Fruit fly (Drosophila melanogaster) whole organism, embryonic: ENCODE results near the gene Ir25a.

Experiments
- CG10565 ChIP-seq: fragments of 200-800 bp; sonication (Bioruptor generic); optimal IDR thresholded peaks from 3 replicates; lab custom pipeline; 2016; ENCODE audit warnings: missing biosample characterization, mild to moderate bottlenecking, missing genetic modification characterization
- CG10959 ChIP-seq: fragments of 200-800 bp; sonication (Bioruptor generic); IDR thresholded peaks from 2 replicates; pipeline ENCODE4 v1.3.6; 2022; ENCODE audit warnings: missing biosample characterization, missing genetic modification characterization
- CG11504 ChIP-seq: fragments of 200-800 bp; sonication (Bioruptor generic); optimal IDR thresholded peaks from 3 replicates; lab custom pipeline; 2019; ENCODE audit warnings: missing biosample characterization, mild to moderate bottlenecking, missing genetic modification characterization, moderate library complexity
- CG13894 ChIP-seq: fragments of 200-800 bp; sonication (Bioruptor generic); optimal IDR thresholded peaks from 3 replicates; lab custom pipeline; 2018; ENCODE audit warnings: missing biosample characterization, mild to moderate bottlenecking, missing genetic modification characterization, moderate library complexity
- CG1602 ChIP-seq: fragments of 200-800 bp; sonication (Bioruptor generic); optimal IDR thresholded peaks from 3 replicates; lab custom pipeline; 2016; ENCODE audit warnings: missing biosample characterization, missing genetic modification characterization
- CG16813 ChIP-seq: fragments of 200-800 bp; sonication (Bioruptor generic); IDR thresholded peaks from 3 replicates; pipeline ENCODE4 v1.3.6; 2022; ENCODE audit warnings: missing biosample characterization, missing genetic modification characterization; ENCODE audit not compliant: partially characterized antibody
- CG16863 ChIP-seq: fragments of 200-800 bp; sonication (Bioruptor generic); optimal IDR thresholded peaks from 3 replicates; lab custom pipeline; 2016; ENCODE audit warnings: missing biosample characterization, missing genetic modification characterization
- CG18599 ChIP-seq: fragments of 200-800 bp; sonication (Bioruptor generic); optimal IDR thresholded peaks from 3 replicates; lab custom pipeline; 2017; ENCODE audit warnings: missing biosample characterization, missing genetic modification characterization, mild to moderate bottlenecking, moderate library complexity, missing genetic modification reagents
- CG2116 ChIP-seq: fragments of 200-800 bp; sonication (Bioruptor generic); optimal IDR thresholded peaks from 3 replicates; lab custom pipeline; 2018; ENCODE audit warnings: missing biosample characterization, mild to moderate bottlenecking, missing genetic modification characterization
- CG2120 ChIP-seq: fragments of 200-800 bp; sonication (Bioruptor generic); optimal IDR thresholded peaks from 3 replicates; lab custom pipeline; 2016; ENCODE audit warnings: missing biosample characterization, missing genetic modification characterization
- CG2129 ChIP-seq: fragments of 200-800 bp; sonication (Bioruptor generic); IDR thresholded peaks from 2 replicates; pipeline ENCODE4 v1.3.6; 2022; ENCODE audit warnings: missing biosample characterization, missing genetic modification characterization; ENCODE audit not compliant: partially characterized antibody
- CG2712 ChIP-seq: fragments of 200-800 bp; optimal IDR thresholded peaks from 3 replicates; lab custom pipeline; 2019; ENCODE audit warnings: missing biosample characterization, mild to moderate bottlenecking, missing genetic modification characterization, moderate library complexity
- CG30020 ChIP-seq: fragments of 200-800 bp; optimal IDR thresholded peaks from 2 replicates; lab custom pipeline; 2019; ENCODE audit warnings: missing biosample characterization, mild to moderate bottlenecking, missing genetic modification characterization, moderate library complexity
- CG43689 ChIP-seq: fragments of 200-800 bp; sonication (Bioruptor generic); IDR thresholded peaks from 2 replicates; pipeline ENCODE4 v1.3.6; 2022; ENCODE audit warnings: missing biosample characterization, missing genetic modification characterization
- CG4820 ChIP-seq: fragments of 200-800 bp; sonication (Bioruptor generic); optimal IDR thresholded peaks from 3 replicates; lab custom pipeline; 2016; ENCODE audit warnings: missing biosample characterization, missing genetic modification characterization
- CG6813 ChIP-seq: fragments of 200-800 bp; sonication (Bioruptor generic); optimal IDR thresholded peaks from 2 replicates; lab custom pipeline; 2017; ENCODE audit warnings: missing biosample characterization, missing genetic modification characterization, mild to moderate bottlenecking, moderate library complexity, missing genetic modification reagents
- CG9797 ChIP-seq: fragments of 200-800 bp; sonication (Bioruptor generic); optimal IDR thresholded peaks from 3 replicates; lab custom pipeline; 2018; ENCODE audit warnings: missing biosample characterization, mild to moderate bottlenecking, missing genetic modification characterization
- Doc2 ChIP-seq: fragments of 200-800 bp; sonication (Bioruptor generic); IDR thresholded peaks from 2 replicates; pipeline ENCODE4 v1.3.6; 2022; ENCODE audit warnings: missing biosample characterization, missing genetic modification characterization
- Fer2 ChIP-seq: fragments of 200-800 bp; sonication (Bioruptor generic); optimal IDR thresholded peaks from 2 replicates; lab custom pipeline; 2018; ENCODE audit warnings: missing biosample characterization, mild to moderate bottlenecking, missing genetic modification characterization, moderate library complexity
- Hmx ChIP-seq: fragments of 200-800 bp; sonication (Bioruptor generic); optimal IDR thresholded peaks from 2 replicates; lab custom pipeline; 2016; ENCODE audit warnings: missing biosample characterization, missing genetic modification characterization
- NC2α ChIP-seq: fragments of 200-800 bp; sonication (Bioruptor generic); optimal IDR thresholded peaks from 2 replicates; lab custom pipeline; 2016; ENCODE audit warnings: missing biosample characterization, missing genetic modification characterization
- NC2β ChIP-seq: fragments of 200-800 bp; sonication (Bioruptor generic); optimal IDR thresholded peaks from 2 replicates; lab custom pipeline; 2016; ENCODE audit warnings: missing biosample characterization, missing genetic modification characterization
- Nf-YC ChIP-seq: fragments of 200-800 bp; optimal IDR thresholded peaks from 3 replicates; lab custom pipeline; 2019; ENCODE audit warnings: missing biosample characterization, mild to moderate bottlenecking, missing genetic modification characterization, moderate library complexity
- Poxn ChIP-seq: fragments of 200-800 bp; sonication (Bioruptor generic); IDR thresholded peaks from 2 replicates; pipeline ENCODE4 v1.3.6; 2022; ENCODE audit warnings: missing biosample characterization, missing genetic modification characterization
- Sox102F ChIP-seq: fragments of 200-800 bp; sonication (Bioruptor generic); optimal IDR thresholded peaks from 2 replicates; lab custom pipeline; 2018; ENCODE audit warnings: missing biosample characterization, mild to moderate bottlenecking, missing genetic modification characterization, moderate library complexity
- TFAM ChIP-seq: fragments of 200-800 bp; sonication (Bioruptor generic); optimal IDR thresholded peaks from 2 replicates; lab custom pipeline; 2017; ENCODE audit warnings: missing biosample characterization, missing genetic modification characterization, inconsistent platforms
- ase ChIP-seq: fragments of 200-800 bp; sonication (Bioruptor generic); IDR thresholded peaks from 3 replicates; pipeline ENCODE4 v1.3.6; 2022; ENCODE audit warnings: missing biosample characterization, missing genetic modification characterization
- bbx ChIP-seq: fragments of 200-800 bp; sonication (Bioruptor generic); IDR thresholded peaks from 2 replicates; pipeline ENCODE4 v1.3.6; 2022; ENCODE audit warnings: missing biosample characterization, missing genetic modification characterization; ENCODE audit not compliant: partially characterized antibody
- chif ChIP-seq, 2 experiments: fragments of 200-800 bp; sonication (Bioruptor generic); optimal IDR thresholded peaks; 3 replicates each; lab custom pipeline; 2016; ENCODE audit warnings: missing biosample characterization in 2 of 2, missing genetic modification characterization in 2 of 2
- dan ChIP-seq: fragments of 200-800 bp; sonication (Bioruptor generic); IDR thresholded peaks from 2 replicates; pipeline ENCODE4 v1.3.6; 2022; ENCODE audit warnings: missing biosample characterization, missing genetic modification characterization
- dati ChIP-seq: fragments of 200-800 bp; sonication (Bioruptor generic); IDR thresholded peaks from 2 replicates; pipeline ENCODE4 v1.3.6; 2022; ENCODE audit warnings: missing biosample characterization, missing genetic modification characterization
- dmrt11E ChIP-seq: fragments of 200-800 bp; sonication (Bioruptor generic); optimal IDR thresholded peaks from 3 replicates; lab custom pipeline; 2018; ENCODE audit warnings: missing biosample characterization, mild to moderate bottlenecking, missing genetic modification characterization, moderate library complexity
- dysf ChIP-seq: fragments of 200-800 bp; sonication (Bioruptor generic); IDR thresholded peaks from 3 replicates; pipeline ENCODE4 v1.3.6; 2022; ENCODE audit warnings: missing biosample characterization, missing genetic modification characterization
- fru ChIP-seq: fragments of >200 bp; optimal IDR thresholded peaks from 2 replicates; lab custom pipeline; 2017
- fu2 ChIP-seq: fragments of 200-800 bp; sonication (Bioruptor generic); optimal IDR thresholded peaks from 2 replicates; lab custom pipeline; 2016; ENCODE audit warnings: missing biosample characterization, missing genetic modification characterization
- gem ChIP-seq: fragments of 200-800 bp; sonication (Bioruptor generic); optimal IDR thresholded peaks from 2 replicates; lab custom pipeline; 2019; ENCODE audit warnings: missing biosample characterization, mild to moderate bottlenecking, missing genetic modification characterization, moderate library complexity
- grau ChIP-seq: fragments of 200-800 bp; optimal IDR thresholded peaks from 3 replicates; lab custom pipeline; 2019; ENCODE audit warnings: missing biosample characterization, mild to moderate bottlenecking, missing genetic modification characterization, moderate library complexity
- insv ChIP-seq, 2 experiments: fragments of 200-800 bp; sonication (Bioruptor generic); optimal IDR thresholded peaks; 3 replicates each; lab custom pipeline; 2016 to 2018; ENCODE audit warnings: missing biosample characterization in 2 of 2, missing genetic modification characterization in 2 of 2
- jigr1 ChIP-seq: fragments of 200-800 bp; sonication (Bioruptor generic); IDR thresholded peaks from 3 replicates; pipeline ENCODE4 v1.3.6; 2022; ENCODE audit warnings: missing biosample characterization, missing genetic modification characterization
- klu ChIP-seq: fragments of 200-800 bp; sonication (Bioruptor generic); IDR thresholded peaks from 2 replicates; pipeline ENCODE4 v1.3.6; 2022; ENCODE audit warnings: missing biosample characterization, missing genetic modification characterization
- luna ChIP-seq: fragments of 200-800 bp; sonication (Bioruptor generic); optimal IDR thresholded peaks from 2 replicates; lab custom pipeline; 2016; ENCODE audit warnings: missing biosample characterization, missing genetic modification characterization
- maf-S ChIP-seq: fragments of 200-800 bp; sonication (Bioruptor generic); optimal IDR thresholded peaks from 2 replicates; lab custom pipeline; 2016; ENCODE audit warnings: missing biosample characterization, missing genetic modification characterization
- nerfin-2 ChIP-seq: fragments of 200-800 bp; sonication (Bioruptor generic); IDR thresholded peaks from 2 replicates; pipeline ENCODE4 v1.3.6; 2022; ENCODE audit warnings: missing biosample characterization, missing genetic modification characterization; ENCODE audit not compliant: partially characterized antibody
- org-1 ChIP-seq: fragments of 200-800 bp; sonication (Bioruptor generic); optimal IDR thresholded peaks from 2 replicates; lab custom pipeline; 2017; ENCODE audit warnings: missing biosample characterization, missing genetic modification characterization
- prd ChIP-seq, 3 experiments: fragments of >200 bp in 2 of 3; fragments of 200-800 bp in 1 of 3; sonication (Bioruptor generic) in 1 of 3; optimal IDR thresholded peaks in 2 of 3; IDR thresholded peaks in 1 of 3; 2 replicates in 2 of 3; 3 replicates in 1 of 3; pipeline versions ENCODE4 v1.3.6 to Lab custom; 2017 to 2022; ENCODE audit warnings: missing biosample characterization in 1 of 3, missing genetic modification characterization in 1 of 3
- ro ChIP-seq: fragments of 200-800 bp; sonication (Bioruptor generic); IDR thresholded peaks from 2 replicates; pipeline ENCODE4 v1.3.6; 2022; ENCODE audit warnings: missing biosample characterization, missing genetic modification characterization
- row ChIP-seq: fragments of 200-800 bp; sonication (Bioruptor generic); IDR thresholded peaks from 3 replicates; pipeline ENCODE4 v1.3.6; 2022; ENCODE audit warnings: missing biosample characterization, missing genetic modification characterization
- sens ChIP-seq: fragments of 200-800 bp; sonication (Bioruptor generic); peaks from one replicate; lab custom pipeline; 2016; ENCODE audit warnings: missing biosample characterization, missing genetic modification characterization
- sisA ChIP-seq: fragments of 200-800 bp; sonication (Bioruptor generic); IDR thresholded peaks from 2 replicates; pipeline ENCODE4 v1.3.6; 2022; ENCODE audit warnings: missing biosample characterization, missing genetic modification characterization
- sob ChIP-seq: fragments of 200-800 bp; sonication (Bioruptor generic); IDR thresholded peaks from 2 replicates; pipeline ENCODE4 v1.3.6; 2022; ENCODE audit warnings: missing biosample characterization, missing genetic modification characterization
- unpg ChIP-seq: fragments of 200-800 bp; sonication (Bioruptor generic); optimal IDR thresholded peaks from 3 replicates; lab custom pipeline; 2018; ENCODE audit warnings: missing biosample characterization, mild to moderate bottlenecking, missing genetic modification characterization, moderate library complexity
- wek ChIP-seq: fragments of 200-800 bp; sonication (Bioruptor generic); optimal IDR thresholded peaks from 3 replicates; lab custom pipeline; 2018; ENCODE audit warnings: missing biosample characterization, mild to moderate bottlenecking, missing genetic modification characterization, moderate library complexity

Ir25a gene

DNA sequence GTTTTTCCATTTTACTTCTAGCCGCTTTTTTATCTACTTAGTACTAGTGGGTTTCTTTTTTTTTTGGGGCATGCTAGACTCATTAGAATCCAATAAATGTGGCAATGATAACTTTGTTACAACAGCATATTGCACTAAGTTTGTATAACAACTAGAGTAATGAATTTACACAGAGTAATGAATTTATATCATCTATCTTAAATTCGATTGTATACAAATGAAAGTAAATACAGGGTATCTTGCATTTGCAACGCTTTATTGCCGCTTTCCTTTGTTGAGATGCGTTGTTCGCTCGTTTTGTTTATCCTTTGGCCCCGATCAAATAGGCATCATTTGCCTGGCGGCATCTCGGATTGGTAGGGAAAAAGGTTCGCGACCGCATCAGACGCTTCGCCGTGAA lies 19.7 kb upstream of the Ir25a start (continued):
- TF ChIP-seq Nf-YC (tag; lab: Kevin White, UChicago) (no peak), ase (GFP tag; lab: Robert Waterston, UW) (no peak), CG9797 (GFP tag; lab: Kevin White, UChicago) (no peak), dmrt11E (tag; lab: Kevin White, UChicago) (peak; percentile 1), CG4820 (no peak), fru (lab: Kevin White, UChicago) (no peak), CG2129 (GFP tag; lab: Robert Waterston, UW) (no peak), CG13894 (no peak), CG1602 (GFP tag; lab: Kevin White, UChicago) (no peak), CG10959 (GFP tag; lab: Robert Waterston, UW) (no peak), NC2α (GFP tag; lab: Kevin White, UChicago) (no peak), jigr1 (no peak), sisA (GFP tag; lab: Robert Waterston, UW) (no peak), grau (tag; lab: Kevin White, UChicago) (peak; percentile 5), Poxn (no peak), CG43689 (GFP tag; lab: Robert Waterston, UW) (no peak), insv (GFP tag; optimal IDR thresholded peaks at IDR 0.05; lab: Kevin White, UChicago) (no peak), CG16813 (GFP tag; lab: Robert Waterston, UW) (no peak), org-1 (GFP tag; lab: Kevin White, UChicago) (no peak), Fer2 (tag; lab: Kevin White, UChicago) (no peak), row (peak; percentile 66), bbx (GFP tag; lab: Robert Waterston, UW) (no peak), chif (GFP tag; optimal IDR thresholded peaks at IDR 0.05; lab: Kevin White, UChicago) (no peak), luna (GFP tag; lab: Kevin White, UChicago) (no peak), gem (tag; lab: Kevin White, UChicago) (peak; percentile 33), CG6813 (GFP tag; lab: Kevin White, UChicago) (no peak), nerfin-2 (GFP tag; lab: Robert Waterston, UW) (no peak), TFAM (no peak), CG30020 (tag; lab: Kevin White, UChicago) (no peak), CG16863 (peak; percentile 5), sob (GFP tag; lab: Robert Waterston, UW) (no peak), prd (optimal IDR thresholded peaks at IDR 0.05; lab: Kevin White, UChicago) (no peak), prd (GFP tag; IDR thresholded peaks at IDR 0.05; lab: Robert Waterston, UW) (no peak), dan (GFP tag; lab: Robert Waterston, UW) (0 out of 2 replicates have a peak, but pooled peaks have one; percentile 29), dati (no peak), fu2 (no peak), dysf (GFP tag; lab: Robert Waterston, UW) (peak; percentile 40; the same call in 2 of the 3 replicates), CG2120 (GFP tag; lab: Kevin White, UChicago) (peak; percentile 18), Doc2 (GFP tag; lab: Robert Waterston, UW) (no peak), NC2β (GFP tag; lab: Kevin White, UChicago) (no peak), klu (GFP tag; lab: Robert Waterston, UW) (no peak), CG11504 (tag; lab: Kevin White, UChicago) (peak; percentile 30), CG10565 (no peak), sens (GFP tag; lab: Kevin White, UChicago) (peak; percentile 41), maf-S (no peak), wek (GFP tag; lab: Kevin White, UChicago) (no peak), ro (GFP tag; lab: Robert Waterston, UW) (no peak), CG2712 (tag; lab: Kevin White, UChicago) (peak; percentile 11), CG2116 (no peak), CG18599 (peak; percentile 46), Sox102F (GFP tag; lab: Kevin White, UChicago) (peak; percentile 43), Hmx (GFP tag; lab: Kevin White, UChicago) (no peak), unpg (peak; percentile 18)
